Worm (Caenorhabditis elegans): Measurements from ENCODE around the gene F01D5.6.

F01D5.6 gene

DNA sequence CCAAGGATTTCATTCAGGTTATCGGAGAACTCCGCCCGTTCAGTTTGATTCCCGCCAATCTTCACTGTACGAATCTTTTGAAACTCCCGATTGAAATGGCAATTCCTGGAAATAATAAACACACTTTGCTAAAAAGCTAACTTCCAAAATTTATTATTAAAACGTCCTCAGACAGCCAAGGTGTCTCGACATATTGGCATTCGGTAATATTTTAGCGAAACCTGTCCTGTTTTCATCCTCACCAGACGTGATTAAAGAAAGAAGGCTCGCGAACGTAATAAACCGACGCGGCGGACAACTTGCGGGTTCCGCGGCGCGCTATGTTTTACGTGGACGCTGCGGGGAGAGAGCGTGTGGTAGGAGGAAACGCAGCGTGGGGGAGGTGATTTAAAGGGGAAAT lies 11.9 kb downstream of the F01D5.6 start (continued):
- TF ChIP-seq unc-130 (GFP tag; optimal IDR thresholded peaks at IDR 0.05), result peak; percentile 71
- peak in 1 of 2 experiments; percentile 56 for TF ChIP-seq mdl-1 (tag; optimal IDR thresholded peaks at IDR 0.05)
- TF ChIP-seq unc-39 (tag; optimal IDR thresholded peaks at IDR 0.05), result no peak
- TF ChIP-seq gei-8 (GFP tag; optimal IDR thresholded peaks at IDR 0.05), result peak; percentile 45
- no peak for TF ChIP-seq ceh-28 (tag; optimal IDR thresholded peaks at IDR 0.05)
- TF ChIP-seq mdt-29 (GFP tag; IDR thresholded peaks at IDR 0.05), result peak; percentile 79; the same call in 1 of the 2 replicates
- TF ChIP-seq mep-1 (tag; optimal IDR thresholded peaks at IDR 0.05), result peak; percentile 82
- TF ChIP-seq mxl-2 (GFP tag; conservative IDR thresholded peaks at IDR 0.05), result no peak
- no peak for TF ChIP-seq madf-5 (GFP tag; IDR thresholded peaks at IDR 0.05)
- TF ChIP-seq spr-1 (tag; optimal IDR thresholded peaks at IDR 0.05), result peak; percentile 80
- no peak for TF ChIP-seq egl-27 (tag; optimal IDR thresholded peaks at IDR 0.05)
- peak; percentile 66 for TF ChIP-seq pha-4 (GFP tag; IDR thresholded peaks at IDR 0.05)
- TF ChIP-seq pha-4 (tag; optimal IDR thresholded peaks at IDR 0.05), result no peak
- peak; percentile 74 for TF ChIP-seq nhr-48 (tag; optimal IDR thresholded peaks at IDR 0.05)
- TF ChIP-seq R02D3.7 (tag; optimal IDR thresholded peaks at IDR 0.05), result no peak
- peak; percentile 84 for TF ChIP-seq arid-1 (GFP tag; conservative IDR thresholded peaks at IDR 0.05)
- TF ChIP-seq tag-97 (GFP tag; IDR thresholded peaks at IDR 0.05), result no peak
- TF ChIP-seq aly-2 (tag; optimal IDR thresholded peaks at IDR 0.05), result no peak
- TF ChIP-seq ztf-11 (tag; optimal IDR thresholded peaks at IDR 0.05), result no peak
- peak; percentile 8; the same call in 1 of the 2 replicates for TF ChIP-seq tra-1 (GFP tag; IDR thresholded peaks at IDR 0.05)
- TF ChIP-seq lim-7 (GFP tag; IDR thresholded peaks at IDR 0.05), result 0 out of 2 replicates have a peak, but pooled peaks have one; percentile 28
- peak; percentile 28 for TF ChIP-seq nhr-28 (tag; optimal IDR thresholded peaks at IDR 0.05)
- peak; percentile 94 for TF ChIP-seq F49E8.2 (tag; optimal IDR thresholded peaks at IDR 0.05; ENCODE audit: borderline replicate concordance)
- TF ChIP-seq zfp-2 (tag; optimal IDR thresholded peaks at IDR 0.05), result no peak
- no peak for TF ChIP-seq lin-15B (tag; optimal IDR thresholded peaks at IDR 0.05)
- TF ChIP-seq dpl-1 (GFP tag; optimal IDR thresholded peaks at IDR 0.05), result peak; percentile 63
- no peak for TF ChIP-seq ceh-32 (tag; optimal IDR thresholded peaks at IDR 0.05; ENCODE audit: poor library complexity)
- TF ChIP-seq nhr-76 (tag; optimal IDR thresholded peaks at IDR 0.05), result no peak
- peak; percentile 87 for TF ChIP-seq T26A8.4 (GFP tag; IDR thresholded peaks at IDR 0.05)
- TF ChIP-seq nhr-111 (GFP tag; optimal IDR thresholded peaks at IDR 0.05), result peak; percentile 19
- TF ChIP-seq vab-7 (GFP tag; IDR thresholded peaks at IDR 0.05), result peak; percentile 44; the same call in 1 of the 2 replicates
- no peak for TF ChIP-seq lin-29 (GFP tag; IDR thresholded peaks at IDR 0.05)
- TF ChIP-seq T20F7.1 (GFP tag; optimal IDR thresholded peaks at IDR 0.05), result no peak
- TF ChIP-seq zip-2 (tag; optimal IDR thresholded peaks at IDR 0.05), result peak; percentile 56
- no peak for TF ChIP-seq dmd-9 (GFP tag; IDR thresholded peaks at IDR 0.05)

ce11 chrII:14018887-14019286 lies 12.6 kb downstream of the F01D5.6 start:
- TF ChIP-seq ceh-28 (tag; optimal IDR thresholded peaks at IDR 0.05), result peak; percentile 88
- no peak for TF ChIP-seq Y105C5A.15 (GFP tag; IDR thresholded peaks at IDR 0.05)

DNA sequence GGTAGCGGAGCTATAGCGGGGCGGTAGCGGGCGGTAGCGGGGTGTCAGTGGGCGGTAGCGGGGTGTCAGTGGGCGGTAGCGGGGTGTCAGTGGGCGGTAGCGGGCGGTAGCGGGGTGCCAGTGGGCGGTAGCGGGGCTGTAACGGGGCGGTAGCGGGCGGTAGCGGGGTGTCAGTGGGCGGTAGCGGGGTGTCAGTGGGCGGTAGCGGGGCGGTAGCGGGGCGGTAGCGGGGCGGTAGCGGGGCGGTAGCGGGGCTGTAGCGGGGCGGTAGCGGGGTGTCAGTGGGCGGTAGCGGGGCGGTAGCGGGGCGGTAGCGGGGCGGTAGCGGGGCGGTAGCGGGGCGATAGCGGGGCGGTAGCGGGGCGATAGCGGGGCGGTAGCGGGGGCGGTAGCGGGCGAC lies 13.3 kb downstream of the F01D5.6 start:
- TF ChIP-seq saeg-2 (GFP tag; IDR thresholded peaks at IDR 0.05) (0 out of 2 replicates have a peak, but pooled peaks have one; percentile 40), Y48G9A.11 (GFP tag; IDR thresholded peaks at IDR 0.05) (peak; percentile 40; the same call in 1 of the 2 replicates), ctbp-1 (GFP tag; IDR thresholded peaks at IDR 0.05) (peak; percentile 45; the same call in 1 of the 2 replicates), spr-3 (GFP tag; optimal IDR thresholded peaks at IDR 0.05) (peak; percentile 2), nhr-41 (GFP tag; IDR thresholded peaks at IDR 0.05) (peak; percentile 33; the same call in 1 of the 2 replicates), set-16 (GFP tag; IDR thresholded peaks at IDR 0.05) (peak; percentile 100), Y105C5A.15 (GFP tag; IDR thresholded peaks at IDR 0.05) (peak; percentile 44; the same call in 1 of the 2 replicates), F26F4.8 (GFP tag; conservative IDR thresholded peaks at IDR 0.05) (peak; percentile 40; the same call in 1 of the 2 replicates), lim-7 (GFP tag; IDR thresholded peaks at IDR 0.05) (peak; percentile 36; the same call in 1 of the 2 replicates), vab-7 (GFP tag; IDR thresholded peaks at IDR 0.05) (peak; percentile 56; the same call in 1 of the 2 replicates), snpc-1.2 (GFP tag; IDR thresholded peaks at IDR 0.05) (0 out of 2 replicates have a peak, but pooled peaks have one; percentile 57), D1046.2 (GFP tag; IDR thresholded peaks at IDR 0.05) (peak; percentile 81; the same call in 1 of the 2 replicates), php-3 (GFP tag; IDR thresholded peaks at IDR 0.05) (peak; percentile 63; the same call in 1 of the 2 replicates), zip-11 (GFP tag; IDR thresholded peaks at IDR 0.05) (0 out of 2 replicates have a peak, but pooled peaks have one; percentile 20), F44E2.7 (GFP tag; IDR thresholded peaks at IDR 0.05) (0 out of 2 replicates have a peak, but pooled peaks have one; percentile 60), nhr-42 (GFP tag; IDR thresholded peaks at IDR 0.05) (peak; percentile 69), Y75B8A.6 (GFP tag; IDR thresholded peaks at IDR 0.05) (0 out of 2 replicates have a peak, but pooled peaks have one; percentile 18)

Data from whole organism, L4 larva.